Fruit fly (Drosophila melanogaster): Measurements from ENCODE around the gene fon.

fon gene

DNA sequence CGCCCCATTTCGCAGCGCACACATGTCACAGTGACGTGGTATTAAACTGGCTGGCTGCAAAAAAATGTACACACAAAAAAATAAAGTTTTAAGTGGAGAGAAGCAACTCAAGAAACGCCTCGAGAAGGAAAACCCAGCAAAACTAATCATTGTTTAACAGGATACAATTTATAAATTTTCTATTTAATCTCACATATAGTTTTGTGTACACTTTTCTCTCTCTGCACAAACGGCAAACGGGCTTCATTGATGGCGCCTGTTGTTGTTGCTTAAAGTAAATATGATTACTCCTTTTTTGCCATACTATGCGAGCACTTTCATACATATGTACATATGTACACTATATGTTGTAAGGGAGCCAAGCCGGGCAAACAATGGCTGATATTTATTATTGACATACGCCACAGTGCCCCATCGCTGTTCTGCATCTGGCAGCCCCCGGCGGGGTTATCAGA is 28.0 kb downstream of the fon start:
- peak; percentile 59 for TF ChIP-seq Snoo (tag; optimal IDR thresholded peaks at IDR 0.05)
- peak; percentile 92 for TF ChIP-seq Pif1B (GFP tag; optimal IDR thresholded peaks at IDR 0.05)
- TF ChIP-seq CG13204 (GFP tag; optimal IDR thresholded peaks at IDR 0.05) = peak; percentile 74
- TF ChIP-seq Pif1A (GFP tag; optimal IDR thresholded peaks at IDR 0.05) = peak; percentile 94
- peak; percentile 61 for TF ChIP-seq CG10348 (GFP tag; IDR thresholded peaks at IDR 0.05)
- peak; percentile 92 for TF ChIP-seq CG34367 (tag; optimal IDR thresholded peaks at IDR 0.05)
- TF ChIP-seq EcR (GFP tag; optimal IDR thresholded peaks at IDR 0.05) = peak; percentile 39
- peak; percentile 88 for TF ChIP-seq CG8301 (tag; optimal IDR thresholded peaks at IDR 0.05)
- TF ChIP-seq CG9948 (tag; optimal IDR thresholded peaks at IDR 0.05) = peak; percentile 92
- peak; percentile 87 for TF ChIP-seq rn (GFP tag; IDR thresholded peaks at IDR 0.05)
- peak; percentile 91 for TF ChIP-seq CG14655 (GFP tag; optimal IDR thresholded peaks at IDR 0.05)
- peak; percentile 95 for TF ChIP-seq CG32121 (GFP tag; IDR thresholded peaks at IDR 0.05)
- TF ChIP-seq fd96Ca (GFP tag; IDR thresholded peaks at IDR 0.05) = peak; percentile 96
- peak; percentile 76 for TF ChIP-seq D1 (tag; optimal IDR thresholded peaks at IDR 0.05)
- peak; percentile 80 for TF ChIP-seq gl (tag; optimal IDR thresholded peaks at IDR 0.05)
- TF ChIP-seq CG4496 (GFP tag; IDR thresholded peaks at IDR 0.05) = peak; percentile 95
- TF ChIP-seq CG12605 (GFP tag; IDR thresholded peaks at IDR 0.05) = peak; percentile 92
- peak; percentile 93 for TF ChIP-seq CG15710 (tag; optimal IDR thresholded peaks at IDR 0.05)
- peak; percentile 94 for TF ChIP-seq CG17806 (tag; optimal IDR thresholded peaks at IDR 0.05)
- TF ChIP-seq CG8159 (tag; optimal IDR thresholded peaks at IDR 0.05) = peak; percentile 92
- TF ChIP-seq Ets98B (GFP tag; IDR thresholded peaks at IDR 0.05) = peak; percentile 95

DNA sequence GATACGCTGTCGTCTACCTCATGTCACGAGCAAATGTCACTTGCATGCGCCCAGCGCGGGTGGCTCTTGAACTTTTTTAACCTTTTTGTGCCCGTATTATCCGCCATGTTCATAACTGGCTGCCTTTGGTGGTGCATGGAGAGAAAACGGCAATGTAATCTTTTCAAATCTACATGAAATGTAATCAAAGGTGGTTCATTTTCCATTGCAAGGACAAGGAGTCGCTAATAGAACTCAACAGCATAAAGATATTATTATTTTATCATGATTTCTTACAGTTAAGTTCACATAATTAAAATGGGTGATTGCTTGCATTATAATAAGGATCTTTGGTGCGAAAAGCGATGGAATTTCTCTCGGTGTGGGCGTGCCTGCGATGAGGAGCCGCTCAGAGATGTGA is 43.2 kb downstream of the fon start:
- TF ChIP-seq Pif1B (GFP tag; optimal IDR thresholded peaks at IDR 0.05) = no peak
- peak; percentile 24 for TF ChIP-seq CG15710 (tag; optimal IDR thresholded peaks at IDR 0.05)
- peak; percentile 39 for TF ChIP-seq CG17806 (tag; optimal IDR thresholded peaks at IDR 0.05)
- peak; percentile 9 for TF ChIP-seq EcR (GFP tag; optimal IDR thresholded peaks at IDR 0.05)
- TF ChIP-seq CG34367 (tag; optimal IDR thresholded peaks at IDR 0.05) = no peak
- TF ChIP-seq CG10348 (GFP tag; IDR thresholded peaks at IDR 0.05) = no peak
- no peak for TF ChIP-seq gl (tag; optimal IDR thresholded peaks at IDR 0.05)
- TF ChIP-seq CG8301 (tag; optimal IDR thresholded peaks at IDR 0.05) = peak; percentile 32
- no peak for TF ChIP-seq Ets98B (GFP tag; IDR thresholded peaks at IDR 0.05)
- TF ChIP-seq CG13204 (GFP tag; optimal IDR thresholded peaks at IDR 0.05) = no peak
- TF ChIP-seq fd96Ca (GFP tag; IDR thresholded peaks at IDR 0.05) = no peak
- TF ChIP-seq Pif1A (GFP tag; optimal IDR thresholded peaks at IDR 0.05) = peak; percentile 19
- no peak for TF ChIP-seq rn (GFP tag; IDR thresholded peaks at IDR 0.05)
- peak; percentile 23 for TF ChIP-seq CG9948 (tag; optimal IDR thresholded peaks at IDR 0.05)
- TF ChIP-seq Snoo (tag; optimal IDR thresholded peaks at IDR 0.05) = no peak
- peak; percentile 58 for TF ChIP-seq CG8159 (tag; optimal IDR thresholded peaks at IDR 0.05)
- no peak for TF ChIP-seq D1 (tag; optimal IDR thresholded peaks at IDR 0.05)
- TF ChIP-seq CG14655 (GFP tag; optimal IDR thresholded peaks at IDR 0.05) = peak; percentile 54

dm6 chr2L:19342018-19342417 is 44.0 kb downstream of the fon start:
- peak; percentile 97 for TF ChIP-seq CG34367 (tag; optimal IDR thresholded peaks at IDR 0.05)
- peak; percentile 78 for TF ChIP-seq CG12605 (GFP tag; IDR thresholded peaks at IDR 0.05)
- TF ChIP-seq D1 (tag; optimal IDR thresholded peaks at IDR 0.05) = peak; percentile 86
- TF ChIP-seq fd96Ca (GFP tag; IDR thresholded peaks at IDR 0.05) = peak; percentile 83
- peak; percentile 90 for TF ChIP-seq Pif1A (GFP tag; optimal IDR thresholded peaks at IDR 0.05)
- peak; percentile 71 for TF ChIP-seq CG32121 (GFP tag; IDR thresholded peaks at IDR 0.05)
- no peak for TF ChIP-seq Snoo (tag; optimal IDR thresholded peaks at IDR 0.05)
- no peak for TF ChIP-seq CG10348 (GFP tag; IDR thresholded peaks at IDR 0.05)
- peak; percentile 97 for TF ChIP-seq CG17806 (tag; optimal IDR thresholded peaks at IDR 0.05)
- peak; percentile 86 for TF ChIP-seq CG13204 (GFP tag; optimal IDR thresholded peaks at IDR 0.05)
- TF ChIP-seq Pif1B (GFP tag; optimal IDR thresholded peaks at IDR 0.05) = peak; percentile 78
- peak; percentile 94 for TF ChIP-seq CG15710 (tag; optimal IDR thresholded peaks at IDR 0.05)
- TF ChIP-seq CG8301 (tag; optimal IDR thresholded peaks at IDR 0.05) = peak; percentile 89
- TF ChIP-seq EcR (GFP tag; optimal IDR thresholded peaks at IDR 0.05) = no peak
- peak; percentile 94 for TF ChIP-seq CG8159 (tag; optimal IDR thresholded peaks at IDR 0.05)
- peak; percentile 96 for TF ChIP-seq CG9948 (tag; optimal IDR thresholded peaks at IDR 0.05)
- peak; percentile 93 for TF ChIP-seq gl (tag; optimal IDR thresholded peaks at IDR 0.05)
- peak; percentile 92 for TF ChIP-seq CG4496 (GFP tag; IDR thresholded peaks at IDR 0.05)
- TF ChIP-seq rn (GFP tag; IDR thresholded peaks at IDR 0.05) = peak; percentile 80
- TF ChIP-seq CG14655 (GFP tag; optimal IDR thresholded peaks at IDR 0.05) = peak; percentile 91
- peak; percentile 86 for TF ChIP-seq Ets98B (GFP tag; IDR thresholded peaks at IDR 0.05)

DNA sequence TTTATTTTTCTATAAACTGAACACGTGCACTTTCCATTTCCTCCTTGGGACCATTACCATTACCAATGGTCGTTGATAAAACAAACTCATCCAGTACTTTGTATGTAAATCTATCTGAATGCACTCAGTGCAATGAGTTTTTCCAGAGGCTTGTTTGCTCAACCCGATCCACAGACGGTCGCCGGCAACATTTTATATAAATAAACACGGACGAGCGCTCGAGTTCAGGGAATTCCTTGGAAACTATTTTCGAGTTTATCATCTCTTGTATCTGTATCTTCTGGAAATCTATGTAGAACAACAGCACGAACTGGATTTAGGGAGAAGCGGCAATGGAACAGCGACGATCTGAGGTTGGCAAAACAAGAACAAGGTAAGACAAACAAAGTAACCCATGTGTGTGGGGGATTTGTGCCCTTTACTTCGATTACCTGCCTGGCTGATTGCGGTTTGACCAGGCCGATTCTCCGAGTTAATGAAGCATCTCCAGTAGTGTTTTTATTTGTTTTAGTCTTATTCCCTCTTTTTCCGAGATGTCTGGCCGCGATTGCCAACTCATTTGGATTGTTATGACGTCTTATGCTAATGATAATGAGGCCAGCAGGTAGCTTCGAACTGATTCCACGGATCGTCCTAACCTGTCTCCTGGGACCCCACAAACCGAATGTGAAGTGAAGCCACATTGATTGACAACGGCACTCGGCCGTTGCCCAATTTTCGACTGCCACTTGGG is 44.8 kb downstream of the fon start:
- TF ChIP-seq CG34367 (tag; optimal IDR thresholded peaks at IDR 0.05) = no peak
- no peak for TF ChIP-seq fd96Ca (GFP tag; IDR thresholded peaks at IDR 0.05)
- no peak for TF ChIP-seq CG32121 (GFP tag; IDR thresholded peaks at IDR 0.05)
- TF ChIP-seq CG13204 (GFP tag; optimal IDR thresholded peaks at IDR 0.05) = no peak
- no peak for TF ChIP-seq CG9948 (tag; optimal IDR thresholded peaks at IDR 0.05)
- TF ChIP-seq EcR (GFP tag; optimal IDR thresholded peaks at IDR 0.05) = no peak
- TF ChIP-seq CG4496 (GFP tag; IDR thresholded peaks at IDR 0.05) = no peak
- TF ChIP-seq CG15710 (tag; optimal IDR thresholded peaks at IDR 0.05) = no peak
- TF ChIP-seq CG10348 (GFP tag; IDR thresholded peaks at IDR 0.05) = no peak
- no peak for TF ChIP-seq rn (GFP tag; IDR thresholded peaks at IDR 0.05)
- TF ChIP-seq Ets98B (GFP tag; IDR thresholded peaks at IDR 0.05) = no peak
- no peak for TF ChIP-seq CG14655 (GFP tag; optimal IDR thresholded peaks at IDR 0.05)

DNA sequence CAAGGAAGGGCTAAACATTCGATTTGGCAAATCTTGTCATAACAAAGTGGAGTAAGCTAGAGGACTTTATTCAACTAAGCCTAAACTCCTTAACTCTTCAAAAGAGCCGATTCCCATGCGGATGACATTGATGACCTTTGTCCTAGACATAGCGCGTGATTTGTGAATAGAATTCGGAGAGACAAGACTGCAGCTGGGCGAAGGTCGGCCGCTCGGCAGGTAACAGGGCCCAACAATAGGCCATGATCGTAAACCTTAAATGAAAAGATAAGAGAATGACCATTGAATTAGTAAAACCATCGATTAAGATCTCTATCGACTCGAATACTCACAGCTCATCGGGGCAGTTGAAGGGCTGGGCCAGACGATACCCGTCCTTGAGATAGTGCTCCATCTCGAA is 47.0 kb downstream of the fon start:
- TF ChIP-seq fd96Ca (GFP tag; IDR thresholded peaks at IDR 0.05) (no peak), gl (tag; optimal IDR thresholded peaks at IDR 0.05) (no peak)
